Worm (Caenorhabditis elegans) whole organism, L4/young adult: Measurements from ENCODE around the gene acp-5.

ENCODE experiments used
- W03F9.2 ChIP-seq: fragments of 150-350 bp; optimal IDR thresholded peaks from 2 replicates; lab custom pipeline; 2014; ENCODE audit warnings: missing biosample characterization, missing genetic modification characterization
- him-1 ChIP-seq: sonication (generic microtip); optimal IDR thresholded peaks from 2 replicates; lab custom pipeline; 2016; ENCODE audit warnings: missing genotype, missing genetic modification reagents, missing genetic modification characterization, missing compliant biosample characterization

DNA sequence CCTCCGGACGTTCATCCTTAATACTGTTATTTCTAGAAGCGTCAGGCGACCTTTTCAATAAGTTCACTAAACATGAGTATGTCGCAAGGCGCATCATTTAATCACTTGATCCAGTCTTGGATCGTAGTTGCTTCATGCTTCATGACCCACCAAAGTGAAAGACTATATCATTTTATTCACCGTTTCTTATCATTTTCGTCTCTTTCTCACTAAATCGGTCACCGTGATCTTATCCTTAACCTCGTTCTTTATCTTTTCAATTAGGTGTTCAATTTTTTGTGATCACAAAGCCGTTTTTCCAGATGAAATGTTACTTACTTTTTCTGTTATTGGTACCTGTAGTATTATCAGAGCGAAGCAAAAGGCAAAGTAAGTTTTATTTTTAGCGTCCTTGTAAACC is 41.4 kb upstream of the acp-5 start, which contains the start of gene F46G11.2:
- TF ChIP-seq him-1 (tag; lab: Kevin White, UChicago) (no peak), W03F9.2 (tag; lab: Kevin White, UChicago) (no peak)
